Fruit fly (Drosophila melanogaster): ENCODE results near the gene ctp.

DNA sequence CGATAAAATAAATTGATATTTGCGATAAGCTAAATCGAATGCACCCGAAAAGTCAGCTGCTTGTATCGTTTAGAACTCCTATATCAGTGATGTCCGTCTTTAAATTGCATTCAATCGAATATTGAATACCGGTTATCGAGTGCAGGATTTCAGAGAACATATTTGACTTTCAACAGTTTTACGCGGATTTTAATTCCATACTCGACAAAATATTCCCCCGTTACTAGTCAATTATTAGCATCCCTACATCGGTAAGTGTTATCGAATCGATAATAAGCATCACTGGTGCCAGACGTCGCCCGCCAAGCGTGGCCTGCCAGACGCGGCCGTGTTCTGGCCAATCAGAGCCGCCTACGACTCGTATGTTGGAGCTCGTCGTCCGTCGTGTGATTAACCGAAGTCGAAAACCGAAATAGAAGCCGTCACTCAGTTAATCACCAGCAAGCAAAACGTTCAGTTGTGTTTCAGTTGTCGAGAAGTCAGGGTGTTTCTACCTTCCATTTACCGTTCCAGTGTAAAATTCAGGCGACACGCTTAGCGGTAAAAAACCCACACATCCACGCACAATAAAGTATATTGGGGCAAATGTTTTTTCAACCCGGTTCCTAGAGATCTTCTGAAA lies at the start of gene ctp:
- TF ChIP-seq Clk (GFP tag; optimal IDR thresholded peaks at IDR 0.05): no peak
- peak; percentile 92 for TF ChIP-seq ovo (GFP tag; optimal IDR thresholded peaks at IDR 0.05)
- peak; percentile 44 for TF ChIP-seq Crg-1 (GFP tag; optimal IDR thresholded peaks at IDR 0.05)

All from whole organism, adult.